Fruit fly (Drosophila melanogaster) whole organism, embryonic: ENCODE data around the gene CG4593.
A peak's percentile ranks its signal among the peaks of the same experiment; 100 is the strongest.

ENCODE experiments used
- BEAF-32 ChIP-seq: fragments of 200-800 bp; sonication (Bioruptor generic); optimal IDR thresholded peaks from 3 replicates; lab custom pipeline; 2017; ENCODE audit warnings: missing biosample characterization, missing genetic modification characterization, mild to moderate bottlenecking, moderate library complexity, missing genetic modification reagents
- Blimp-1 ChIP-seq: fragments of 200-800 bp; sonication (Bioruptor generic); optimal IDR thresholded peaks from 3 replicates; lab custom pipeline; 2018; ENCODE audit warnings: missing biosample characterization, missing genetic modification characterization, mild to moderate bottlenecking, moderate library complexity, missing genetic modification reagents
- Bteb2 ChIP-seq: fragments of 200-800 bp; sonication (Bioruptor generic); optimal IDR thresholded peaks from 2 replicates; lab custom pipeline; 2016; ENCODE audit warnings: missing biosample characterization, missing genetic modification characterization
- C15 ChIP-seq: fragments of 200-800 bp; sonication (Bioruptor generic); IDR thresholded peaks from 3 replicates; pipeline ENCODE4 v1.3.6; 2022; ENCODE audit warnings: missing biosample characterization, missing genetic modification characterization
- CG11456 ChIP-seq: fragments of 200-800 bp; sonication (Bioruptor generic); IDR thresholded peaks from 3 replicates; pipeline ENCODE4 v1.3.6; 2022; ENCODE audit warnings: missing biosample characterization, missing genetic modification characterization
- CG12071 ChIP-seq: fragments of 200-800 bp; sonication (Bioruptor generic); optimal IDR thresholded peaks from 3 replicates; lab custom pipeline; 2018; ENCODE audit warnings: missing biosample characterization, mild to moderate bottlenecking, missing genetic modification characterization
- CG12659 ChIP-seq: fragments of 200-800 bp; sonication (Bioruptor generic); optimal IDR thresholded peaks from 3 replicates; lab custom pipeline; 2017; ENCODE audit warnings: mild to moderate bottlenecking, missing biosample characterization, missing genetic modification reagents, missing genetic modification characterization
- CG18619 ChIP-seq: fragments of 200-800 bp; sonication (Bioruptor generic); optimal IDR thresholded peaks from 3 replicates; lab custom pipeline; 2017; ENCODE audit warnings: missing biosample characterization, mild to moderate bottlenecking, missing genetic modification characterization
- CG18764 ChIP-seq: fragments of 200-800 bp; sonication (Bioruptor generic); optimal IDR thresholded peaks from 3 replicates; lab custom pipeline; 2016; ENCODE audit warnings: missing biosample characterization, missing genetic modification characterization
- CG2678 ChIP-seq: fragments of 200-800 bp; sonication (Bioruptor generic); optimal IDR thresholded peaks from 3 replicates; lab custom pipeline; 2019; ENCODE audit warnings: missing biosample characterization, mild to moderate bottlenecking, missing genetic modification characterization, moderate library complexity
- CG3995 ChIP-seq: fragments of 200-800 bp; sonication (Bioruptor generic); optimal IDR thresholded peaks from 3 replicates; lab custom pipeline; 2016; ENCODE audit warnings: missing biosample characterization, missing genetic modification characterization
- CG4854 ChIP-seq: fragments of 200-800 bp; sonication (Bioruptor generic); optimal IDR thresholded peaks from 2 replicates; lab custom pipeline; 2016; ENCODE audit warnings: missing biosample characterization, missing genetic modification characterization, inconsistent platforms
- CG5245 ChIP-seq: fragments of 200-800 bp; sonication (Bioruptor generic); optimal IDR thresholded peaks from 3 replicates; lab custom pipeline; 2016; ENCODE audit warnings: missing biosample characterization, missing genetic modification characterization
- CG6175 ChIP-seq: fragments of 200-800 bp; sonication (Bioruptor generic); IDR thresholded peaks from 3 replicates; pipeline ENCODE4 v1.3.6; 2022; ENCODE audit warnings: missing biosample characterization, missing genetic modification characterization
- CG6813 ChIP-seq: fragments of 200-800 bp; sonication (Bioruptor generic); optimal IDR thresholded peaks from 2 replicates; lab custom pipeline; 2017; ENCODE audit warnings: missing biosample characterization, missing genetic modification characterization, mild to moderate bottlenecking, moderate library complexity, missing genetic modification reagents
- CG7786 ChIP-seq: fragments of 200-800 bp; sonication (Bioruptor generic); optimal IDR thresholded peaks from 2 replicates; lab custom pipeline; 2016; ENCODE audit warnings: missing biosample characterization, missing genetic modification characterization
- CG8089 ChIP-seq: fragments of 200-800 bp; sonication (Bioruptor generic); optimal IDR thresholded peaks from 3 replicates; lab custom pipeline; 2016; ENCODE audit warnings: missing biosample characterization, missing genetic modification characterization
- CG8290 ChIP-seq, 3 experiments: fragments of 200-800 bp; sonication (Bioruptor generic); optimal IDR thresholded peaks; 2 replicates each; lab custom pipeline; 2016 to 2019; ENCODE audit warnings: missing biosample characterization in 3 of 3, missing genetic modification characterization in 3 of 3, mild to moderate bottlenecking in 2 of 3, moderate library complexity in 1 of 3
- CoRest ChIP-seq: fragments of 200-800 bp; sonication (Bioruptor generic); optimal IDR thresholded peaks from 3 replicates; lab custom pipeline; 2018; ENCODE audit warnings: missing biosample characterization, mild to moderate bottlenecking, missing genetic modification characterization, moderate library complexity
- Dbx ChIP-seq: fragments of 200-800 bp; sonication (Bioruptor generic); IDR thresholded peaks from 3 replicates; pipeline ENCODE4 v1.3.6; 2022; ENCODE audit warnings: missing biosample characterization, missing genetic modification characterization
- Deaf1 ChIP-seq: fragments of 200-800 bp; optimal IDR thresholded peaks from 3 replicates; lab custom pipeline; 2019; ENCODE audit warnings: missing biosample characterization, mild to moderate bottlenecking, missing genetic modification characterization, moderate library complexity
- H15 ChIP-seq: fragments of 200-800 bp; sonication (Bioruptor generic); IDR thresholded peaks from 3 replicates; pipeline ENCODE4 v1.3.6; 2022; ENCODE audit warnings: missing biosample characterization, missing genetic modification characterization
- HHEX ChIP-seq: fragments of 200-800 bp; sonication (Bioruptor generic); optimal IDR thresholded peaks from 3 replicates; lab custom pipeline; 2017; ENCODE audit warnings: missing biosample characterization, mild to moderate bottlenecking, missing genetic modification characterization, missing genetic modification reagents
- Meics ChIP-seq: fragments of 200-800 bp; sonication (Bioruptor generic); optimal IDR thresholded peaks from 2 replicates; lab custom pipeline; 2017; ENCODE audit warnings: missing biosample characterization, mild to moderate bottlenecking, missing genetic modification characterization
- Mrtf ChIP-seq: fragments of 200-800 bp; sonication (Bioruptor generic); IDR thresholded peaks from 3 replicates; pipeline ENCODE4 v1.3.6; 2022; ENCODE audit warnings: missing biosample characterization, missing genetic modification characterization
- NC2α ChIP-seq: fragments of 200-800 bp; sonication (Bioruptor generic); optimal IDR thresholded peaks from 2 replicates; lab custom pipeline; 2016; ENCODE audit warnings: missing biosample characterization, missing genetic modification characterization
- NC2β ChIP-seq: fragments of 200-800 bp; sonication (Bioruptor generic); optimal IDR thresholded peaks from 2 replicates; lab custom pipeline; 2016; ENCODE audit warnings: missing biosample characterization, missing genetic modification characterization
- Side ChIP-seq: fragments of 200-800 bp; sonication (Bioruptor generic); optimal IDR thresholded peaks from 2 replicates; lab custom pipeline; 2016; ENCODE audit warnings: missing biosample characterization, missing genetic modification characterization
- Sox100B ChIP-seq: fragments of 200-800 bp; sonication (Bioruptor generic); optimal IDR thresholded peaks from 3 replicates; lab custom pipeline; 2018; ENCODE audit warnings: missing biosample characterization, mild to moderate bottlenecking, missing genetic modification characterization
- Taf1 ChIP-seq: fragments of 200-800 bp; sonication (Bioruptor generic); IDR thresholded peaks from 2 replicates; pipeline ENCODE4 v1.3.6; 2022; ENCODE audit warnings: missing biosample characterization, missing genetic modification characterization
- Vsx1 ChIP-seq: fragments of 200-800 bp; sonication (Bioruptor generic); optimal IDR thresholded peaks from 2 replicates; lab custom pipeline; 2017; ENCODE audit warnings: missing biosample characterization, mild to moderate bottlenecking, missing genetic modification characterization, missing genetic modification reagents
- ara ChIP-seq: fragments of 200-800 bp; sonication (Bioruptor generic); IDR thresholded peaks from 2 replicates; pipeline ENCODE4 v1.3.6; 2022; ENCODE audit warnings: missing biosample characterization, missing genetic modification characterization
- ase ChIP-seq: fragments of 200-800 bp; sonication (Bioruptor generic); IDR thresholded peaks from 3 replicates; pipeline ENCODE4 v1.3.6; 2022; ENCODE audit warnings: missing biosample characterization, missing genetic modification characterization
- ash1 ChIP-seq: fragments of 200-800 bp; sonication (Bioruptor generic); optimal IDR thresholded peaks from 2 replicates; lab custom pipeline; 2018; ENCODE audit warnings: missing biosample characterization, mild to moderate bottlenecking, missing genetic modification characterization
- bbx ChIP-seq: fragments of 200-800 bp; sonication (Bioruptor generic); IDR thresholded peaks from 2 replicates; pipeline ENCODE4 v1.3.6; 2022; ENCODE audit warnings: missing biosample characterization, missing genetic modification characterization; ENCODE audit not compliant: partially characterized antibody
- cad ChIP-seq: fragments of >200 bp; optimal IDR thresholded peaks from 2 replicates; lab custom pipeline; 2017; ENCODE audit warnings: missing biosample characterization, missing genetic modification characterization
- dimm ChIP-seq: fragments of 200-800 bp; sonication (Bioruptor generic); IDR thresholded peaks from 2 replicates; pipeline ENCODE4 v1.3.6; 2022; ENCODE audit warnings: missing biosample characterization, missing genetic modification characterization
- dpn ChIP-seq, 2 experiments: fragments of 200-800 bp; sonication (Bioruptor generic); optimal IDR thresholded peaks; 3 replicates each; lab custom pipeline; 2016; ENCODE audit warnings: missing biosample characterization in 2 of 2, missing genetic modification characterization in 2 of 2
- esg ChIP-seq: fragments of 200-800 bp; sonication (Bioruptor generic); conservative IDR thresholded peaks from 2 replicates; pipeline ENCODE4 v1.3.6; 2022; ENCODE audit warnings: missing biosample characterization, missing genetic modification characterization
- fd3F ChIP-seq: fragments of 200-800 bp; sonication (Bioruptor generic); optimal IDR thresholded peaks from 2 replicates; lab custom pipeline; 2018; ENCODE audit warnings: missing biosample characterization, mild to moderate bottlenecking, missing genetic modification characterization, moderate library complexity
- gem ChIP-seq: fragments of 200-800 bp; sonication (Bioruptor generic); optimal IDR thresholded peaks from 2 replicates; lab custom pipeline; 2019; ENCODE audit warnings: missing biosample characterization, mild to moderate bottlenecking, missing genetic modification characterization, moderate library complexity
- grau ChIP-seq: fragments of 200-800 bp; optimal IDR thresholded peaks from 3 replicates; lab custom pipeline; 2019; ENCODE audit warnings: missing biosample characterization, mild to moderate bottlenecking, missing genetic modification characterization, moderate library complexity
- hth ChIP-seq: fragments of >200 bp; optimal IDR thresholded peaks from 2 replicates; lab custom pipeline; 2017; ENCODE audit warnings: inconsistent platforms
- insv ChIP-seq, 2 experiments: fragments of 200-800 bp; sonication (Bioruptor generic); optimal IDR thresholded peaks; 3 replicates each; lab custom pipeline; 2016 to 2018; ENCODE audit warnings: missing biosample characterization in 2 of 2, missing genetic modification characterization in 2 of 2
- kay ChIP-seq: fragments of 200-800 bp; sonication (Bioruptor generic); optimal IDR thresholded peaks from 2 replicates; lab custom pipeline; 2016; ENCODE audit warnings: missing biosample characterization, missing genetic modification characterization
- nmo ChIP-seq: fragments of 200-800 bp; sonication (Bioruptor generic); optimal IDR thresholded peaks from 2 replicates; lab custom pipeline; 2018; ENCODE audit warnings: missing biosample characterization, mild to moderate bottlenecking, missing genetic modification characterization, moderate library complexity
- oc ChIP-seq: fragments of 200-800 bp; sonication (Bioruptor generic); optimal IDR thresholded peaks from 2 replicates; lab custom pipeline; 2018; ENCODE audit warnings: missing biosample characterization, mild to moderate bottlenecking, missing genetic modification characterization, moderate library complexity
- salm ChIP-seq: fragments of 200-800 bp; sonication (Bioruptor generic); optimal IDR thresholded peaks from 2 replicates; lab custom pipeline; 2018; ENCODE audit warnings: missing biosample characterization, mild to moderate bottlenecking, missing genetic modification characterization
- slbo ChIP-seq: fragments of 200-800 bp; sonication (Bioruptor generic); IDR thresholded peaks from 2 replicates; pipeline ENCODE4 v1.3.6; 2022; ENCODE audit warnings: missing biosample characterization, missing genetic modification characterization
- trem ChIP-seq: fragments of 200-800 bp; optimal IDR thresholded peaks from 3 replicates; lab custom pipeline; 2019; ENCODE audit warnings: missing biosample characterization, mild to moderate bottlenecking, missing genetic modification characterization, moderate library complexity
- trh ChIP-seq: fragments of 200-800 bp; sonication (Bioruptor generic); optimal IDR thresholded peaks from 2 replicates; lab custom pipeline; 2016; ENCODE audit warnings: missing biosample characterization, missing genetic modification characterization
- vvl ChIP-seq: fragments of 200-800 bp; sonication (Bioruptor generic); IDR thresholded peaks from 2 replicates; pipeline ENCODE4 v1.3.6; 2022; ENCODE audit warnings: missing biosample characterization, missing genetic modification characterization

The CG4593 gene

DNA sequence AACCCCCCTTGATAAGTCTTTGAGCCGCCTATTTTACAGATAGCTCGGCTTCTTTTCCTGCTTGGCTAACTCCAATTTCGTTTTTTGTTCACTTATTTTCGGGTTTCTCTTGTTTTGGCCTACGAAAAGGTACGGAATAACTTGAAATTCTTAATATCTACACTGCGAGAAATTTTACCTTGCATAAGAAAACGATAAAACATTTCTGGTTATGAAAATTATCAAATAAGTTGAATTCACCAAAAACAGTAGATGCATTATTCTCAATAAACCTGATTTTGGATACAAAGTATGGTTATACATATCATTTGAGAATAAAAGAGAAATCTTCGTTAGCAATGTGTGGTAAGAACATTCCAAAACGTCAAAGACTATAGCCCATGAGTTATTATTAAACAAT is 31.6 kb upstream of the CG4593 start:
- TF ChIP-seq grau (tag; lab: Kevin White, UChicago) = peak; percentile 50
- TF ChIP-seq slbo (GFP tag; lab: Robert Waterston, UW) = peak; percentile 39
- TF ChIP-seq cad = no peak
- TF ChIP-seq Taf1 (GFP tag; lab: Robert Waterston, UW) = no peak
- no peak for TF ChIP-seq hth (lab: Kevin White, UChicago)
- no peak for TF ChIP-seq CG6175
- no peak for TF ChIP-seq NC2α
- no peak for TF ChIP-seq CG4854 (GFP tag; lab: Kevin White, UChicago)
- TF ChIP-seq Bteb2 (GFP tag; lab: Kevin White, UChicago) = no peak
- peak; percentile 54 for TF ChIP-seq CoRest
- peak; percentile 21 for TF ChIP-seq Sox100B (GFP tag; lab: Kevin White, UChicago)
- TF ChIP-seq CG8089 (GFP tag; lab: Kevin White, UChicago) = no peak
- TF ChIP-seq CG18764 (GFP tag; lab: Kevin White, UChicago) = no peak
- peak; percentile 46 for TF ChIP-seq trem
- no peak for TF ChIP-seq Mrtf (GFP tag; lab: Robert Waterston, UW)
- no peak for TF ChIP-seq trh (GFP tag; lab: Kevin White, UChicago)
- no peak for TF ChIP-seq dimm (GFP tag; lab: Robert Waterston, UW)
- peak; percentile 1 to 13 for TF ChIP-seq dpn (GFP tag; optimal IDR thresholded peaks at IDR 0.05; lab: Kevin White, UChicago)
- peak; percentile 58 for TF ChIP-seq CG2678 (tag; lab: Kevin White, UChicago)
- no peak for TF ChIP-seq Vsx1 (GFP tag; lab: Kevin White, UChicago)
- TF ChIP-seq fd3F = peak; percentile 2
- TF ChIP-seq CG5245 (GFP tag; lab: Kevin White, UChicago) = no peak
- no peak for TF ChIP-seq CG3995 (GFP tag; lab: Kevin White, UChicago)
- TF ChIP-seq CG12659 = peak; percentile 16
- TF ChIP-seq gem = peak; percentile 73
- TF ChIP-seq Blimp-1 = peak; percentile 56
- no peak for TF ChIP-seq bbx (GFP tag; lab: Robert Waterston, UW)
- TF ChIP-seq vvl (GFP tag; lab: Robert Waterston, UW) = peak; percentile 34; the same call in 1 of the 2 replicates
- TF ChIP-seq ara (GFP tag; lab: Robert Waterston, UW) = no peak
- no peak for TF ChIP-seq CG11456
- no peak for TF ChIP-seq CG6813 (GFP tag; lab: Kevin White, UChicago)
- TF ChIP-seq H15 (GFP tag; lab: Robert Waterston, UW) = no peak
- no peak for TF ChIP-seq NC2β
- no peak for TF ChIP-seq BEAF-32 (GFP tag; lab: Kevin White, UChicago)
- no peak for TF ChIP-seq salm (tag; lab: Kevin White, UChicago)
- TF ChIP-seq CG7786 = no peak
- no peak for TF ChIP-seq HHEX
- TF ChIP-seq esg (GFP tag; lab: Robert Waterston, UW) = no peak
- TF ChIP-seq CG18619 = no peak
- TF ChIP-seq insv (GFP tag; optimal IDR thresholded peaks at IDR 0.05; lab: Kevin White, UChicago) = no peak
- peak; percentile 38 for TF ChIP-seq Meics (GFP tag; lab: Kevin White, UChicago)
- no peak for TF ChIP-seq ase (GFP tag; lab: Robert Waterston, UW)
- TF ChIP-seq CG8290 (GFP tag; optimal IDR thresholded peaks at IDR 0.05; lab: Kevin White, UChicago) = no peak
- peak in 1 of 2 experiments; percentile 5 for TF ChIP-seq CG8290 (tag; optimal IDR thresholded peaks at IDR 0.05; lab: Kevin White, UChicago)
- TF ChIP-seq C15 (GFP tag; lab: Robert Waterston, UW) = no peak
- peak; percentile 3 for TF ChIP-seq oc
- no peak for TF ChIP-seq CG12071 (GFP tag; lab: Kevin White, UChicago)
- TF ChIP-seq Dbx (GFP tag; lab: Robert Waterston, UW) = no peak
- TF ChIP-seq Side (GFP tag; lab: Kevin White, UChicago) = no peak
- peak; percentile 39 for TF ChIP-seq nmo (GFP tag; lab: Kevin White, UChicago)
- TF ChIP-seq ash1 (GFP tag; lab: Kevin White, UChicago) = no peak
- no peak for TF ChIP-seq Deaf1
- no peak for TF ChIP-seq kay (GFP tag; lab: Kevin White, UChicago)
